Worm (Caenorhabditis elegans) whole organism, L4/young adult: ENCODE results near the gene clec-182.

Experiments
- W03F9.2 ChIP-seq: fragments of 150-350 bp; optimal IDR thresholded peaks from 2 replicates; lab custom pipeline; 2014; ENCODE audit warnings: missing biosample characterization, missing genetic modification characterization
- dao-5 ChIP-seq: sonication (generic microtip); optimal IDR thresholded peaks from 2 replicates; lab custom pipeline; 2016; ENCODE audit warnings: missing genotype, missing genetic modification characterization, moderate library complexity, missing compliant biosample characterization
- him-1 ChIP-seq: sonication (generic microtip); optimal IDR thresholded peaks from 2 replicates; lab custom pipeline; 2016; ENCODE audit warnings: missing genotype, missing genetic modification reagents, missing genetic modification characterization, missing compliant biosample characterization

- TF ChIP-seq him-1 (tag; lab: Kevin White, UChicago) (no peak), W03F9.2 (no peak), dao-5 (no peak)
These were observed 43.4 kb downstream of the clec-182 start, which contains the start of gene elli-1 for ce11 chrIV:8754727-8755126.
